Fruit fly (Drosophila melanogaster) whole organism, embryonic: ENCODE results near the gene Csk.

Experiments
- Atf6 ChIP-seq: fragments of 200-800 bp; sonication (Bioruptor generic); IDR thresholded peaks from 2 replicates; pipeline ENCODE4 v1.3.6; 2022; ENCODE audit warnings: missing biosample characterization, missing genetic modification characterization
- BEAF-32 ChIP-seq: fragments of 200-800 bp; sonication (Bioruptor generic); optimal IDR thresholded peaks from 3 replicates; lab custom pipeline; 2017; ENCODE audit warnings: missing biosample characterization, missing genetic modification characterization, mild to moderate bottlenecking, moderate library complexity, missing genetic modification reagents
- Bgb ChIP-seq: fragments of 200-800 bp; sonication (Bioruptor generic); IDR thresholded peaks from 2 replicates; pipeline ENCODE4 v1.3.6; 2022; ENCODE audit warnings: missing biosample characterization, missing genetic modification characterization; ENCODE audit not compliant: partially characterized antibody
- CG10462 ChIP-seq: fragments of 200-800 bp; sonication (Bioruptor generic); optimal IDR thresholded peaks from 2 replicates; lab custom pipeline; 2016; ENCODE audit warnings: missing biosample characterization, missing genetic modification characterization
- CG12104 ChIP-seq: fragments of 200-800 bp; sonication (Bioruptor generic); optimal IDR thresholded peaks from 3 replicates; lab custom pipeline; 2016; ENCODE audit warnings: missing biosample characterization, missing genetic modification characterization
- CG12659 ChIP-seq: fragments of 200-800 bp; sonication (Bioruptor generic); optimal IDR thresholded peaks from 3 replicates; lab custom pipeline; 2017; ENCODE audit warnings: mild to moderate bottlenecking, missing biosample characterization, missing genetic modification reagents, missing genetic modification characterization
- CG13123 ChIP-seq: fragments of 200-800 bp; sonication (Bioruptor generic); optimal IDR thresholded peaks from 2 replicates; lab custom pipeline; 2016; ENCODE audit warnings: missing biosample characterization, missing genetic modification characterization
- CG13424 ChIP-seq: fragments of 200-800 bp; sonication (Bioruptor generic); optimal IDR thresholded peaks from 2 replicates; lab custom pipeline; 2019; ENCODE audit warnings: missing biosample characterization, mild to moderate bottlenecking, missing genetic modification characterization, moderate library complexity
- CG13624 ChIP-seq: fragments of 200-800 bp; sonication (Bioruptor generic); optimal IDR thresholded peaks from 2 replicates; lab custom pipeline; 2016; ENCODE audit warnings: missing biosample characterization, missing genetic modification characterization
- CG1647 ChIP-seq: fragments of 200-800 bp; sonication (Bioruptor generic); optimal IDR thresholded peaks from 3 replicates; lab custom pipeline; 2016; ENCODE audit warnings: missing biosample characterization, missing genetic modification characterization
- CG1792 ChIP-seq: fragments of 200-800 bp; sonication (Bioruptor generic); optimal IDR thresholded peaks from 2 replicates; lab custom pipeline; 2016; ENCODE audit warnings: missing biosample characterization, missing genetic modification characterization
- CG33213 ChIP-seq: fragments of 200-800 bp; sonication (Bioruptor generic); optimal IDR thresholded peaks from 3 replicates; lab custom pipeline; 2016; ENCODE audit warnings: missing biosample characterization, missing genetic modification characterization
- CG6689 ChIP-seq: fragments of 200-800 bp; sonication (Bioruptor generic); IDR thresholded peaks from 2 replicates; pipeline ENCODE4 v1.3.6; 2022; ENCODE audit warnings: missing biosample characterization, missing genetic modification characterization
- CG7271 ChIP-seq: fragments of 200-800 bp; sonication (Bioruptor generic); optimal IDR thresholded peaks from 2 replicates; lab custom pipeline; 2018; ENCODE audit warnings: missing biosample characterization, mild to moderate bottlenecking, missing genetic modification characterization, moderate library complexity
- CG7987 ChIP-seq: fragments of 200-800 bp; sonication (Bioruptor generic); optimal IDR thresholded peaks from 2 replicates; lab custom pipeline; 2018; ENCODE audit warnings: missing biosample characterization, mild to moderate bottlenecking, missing genetic modification characterization, moderate library complexity
- CG8388 ChIP-seq: fragments of 200-800 bp; sonication (Bioruptor generic); optimal IDR thresholded peaks from 2 replicates; lab custom pipeline; 2019; ENCODE audit warnings: missing biosample characterization, mild to moderate bottlenecking, missing genetic modification characterization, moderate library complexity
- CrebB ChIP-seq: fragments of 200-800 bp; sonication (Bioruptor generic); optimal IDR thresholded peaks from 3 replicates; lab custom pipeline; 2018; ENCODE audit warnings: missing biosample characterization, mild to moderate bottlenecking, missing genetic modification characterization
- Doc2 ChIP-seq: fragments of 200-800 bp; sonication (Bioruptor generic); IDR thresholded peaks from 2 replicates; pipeline ENCODE4 v1.3.6; 2022; ENCODE audit warnings: missing biosample characterization, missing genetic modification characterization
- Dp ChIP-seq: fragments of 200-800 bp; sonication (Bioruptor generic); optimal IDR thresholded peaks from 2 replicates; lab custom pipeline; 2018; ENCODE audit warnings: missing biosample characterization, mild to moderate bottlenecking, missing genetic modification characterization, moderate library complexity
- Gug ChIP-seq: fragments of 200-800 bp; sonication (Bioruptor generic); IDR thresholded peaks from 4 replicates; pipeline ENCODE4 v1.3.6; 2022; ENCODE audit warnings: missing biosample characterization, missing genetic modification characterization
- Hmx ChIP-seq: fragments of 200-800 bp; sonication (Bioruptor generic); optimal IDR thresholded peaks from 2 replicates; lab custom pipeline; 2016; ENCODE audit warnings: missing biosample characterization, missing genetic modification characterization
- Hr39 ChIP-seq: fragments of >200 bp; optimal IDR thresholded peaks from 2 replicates; lab custom pipeline; 2017
- Jarid2 ChIP-seq: fragments of 200-800 bp; sonication (Bioruptor generic); optimal IDR thresholded peaks from 3 replicates; lab custom pipeline; 2017; ENCODE audit warnings: mild to moderate bottlenecking, missing biosample characterization, missing genetic modification reagents, missing genetic modification characterization
- MBD-R2 ChIP-seq: fragments of 200-800 bp; sonication (Bioruptor generic); IDR thresholded peaks from 2 replicates; pipeline ENCODE4 v1.3.6; 2022; ENCODE audit warnings: missing biosample characterization, missing genetic modification characterization
- Med ChIP-seq: fragments of 200-800 bp; sonication (Bioruptor generic); peaks from one replicate; lab custom pipeline; 2016; ENCODE audit warnings: missing biosample characterization, missing genetic modification characterization, mild to moderate bottlenecking, inconsistent platforms, moderate library complexity
- Nf-YA ChIP-seq: fragments of 200-800 bp; sonication (Bioruptor generic); IDR thresholded peaks from 2 replicates; pipeline ENCODE4 v1.3.6; 2022; ENCODE audit warnings: missing biosample characterization, missing genetic modification characterization
- Ptx1 ChIP-seq: fragments of 200-800 bp; sonication (Bioruptor generic); IDR thresholded peaks from 2 replicates; pipeline ENCODE4 v1.3.6; 2022; ENCODE audit warnings: missing biosample characterization, missing genetic modification characterization
- Side ChIP-seq: fragments of 200-800 bp; sonication (Bioruptor generic); optimal IDR thresholded peaks from 2 replicates; lab custom pipeline; 2016; ENCODE audit warnings: missing biosample characterization, missing genetic modification characterization
- Trl ChIP-seq, 3 experiments: fragments of >200 bp in 2 of 3; fragments of 200-800 bp in 1 of 3; sonication (Bioruptor generic) in 1 of 3; optimal IDR thresholded peaks; 2 replicates in 1 of 3; 3 replicates in 2 of 3; lab custom pipeline; 2016 to 2017; ENCODE audit warnings: missing biosample characterization in 1 of 3, missing genetic modification characterization in 1 of 3
- ac ChIP-seq: fragments of 200-800 bp; sonication (Bioruptor generic); optimal IDR thresholded peaks from 3 replicates; lab custom pipeline; 2017; ENCODE audit warnings: missing biosample characterization, mild to moderate bottlenecking, missing genetic modification characterization
- bcd ChIP-seq: fragments of 200-800 bp; sonication (Bioruptor generic); optimal IDR thresholded peaks from 2 replicates; lab custom pipeline; 2017; ENCODE audit warnings: missing biosample characterization, mild to moderate bottlenecking, missing genetic modification characterization
- bsh ChIP-seq, 2 experiments: fragments of 200-800 bp; sonication (Bioruptor generic); optimal IDR thresholded peaks; 2 replicates each; lab custom pipeline; 2017 to 2018; ENCODE audit warnings: mild to moderate bottlenecking in 2 of 2, missing biosample characterization in 2 of 2, missing genetic modification characterization in 2 of 2, moderate library complexity in 1 of 2
- dmrt11E ChIP-seq: fragments of 200-800 bp; sonication (Bioruptor generic); optimal IDR thresholded peaks from 3 replicates; lab custom pipeline; 2018; ENCODE audit warnings: missing biosample characterization, mild to moderate bottlenecking, missing genetic modification characterization, moderate library complexity
- dmrt99B ChIP-seq: fragments of 200-800 bp; sonication (Bioruptor generic); optimal IDR thresholded peaks from 2 replicates; lab custom pipeline; 2018; ENCODE audit warnings: missing biosample characterization, mild to moderate bottlenecking, missing genetic modification characterization, moderate library complexity
- ewg ChIP-seq: fragments of 200-800 bp; sonication (Bioruptor generic); optimal IDR thresholded peaks from 3 replicates; lab custom pipeline; 2017; ENCODE audit warnings: mild to moderate bottlenecking, missing biosample characterization, missing genetic modification reagents, missing genetic modification characterization
- gfzf ChIP-seq: fragments of 200-800 bp; sonication (Bioruptor generic); optimal IDR thresholded peaks from 2 replicates; lab custom pipeline; 2016; ENCODE audit warnings: missing biosample characterization, mild to moderate bottlenecking, missing genetic modification characterization, moderate library complexity
- gsb ChIP-seq: fragments of 200-800 bp; sonication (Bioruptor generic); IDR thresholded peaks from 2 replicates; pipeline ENCODE4 v1.3.6; 2022; ENCODE audit warnings: missing biosample characterization, missing genetic modification characterization
- hb ChIP-seq: fragments of 200-800 bp; sonication (Bioruptor generic); IDR thresholded peaks from 3 replicates; pipeline ENCODE4 v1.3.6; 2022; ENCODE audit warnings: missing biosample characterization, missing genetic modification characterization; ENCODE audit not compliant: partially characterized antibody
- hkb ChIP-seq, 2 experiments: fragments of 200-800 bp in 1 of 2; fragments of >200 bp in 1 of 2; sonication (Bioruptor generic) in 1 of 2; IDR thresholded peaks in 1 of 2; optimal IDR thresholded peaks in 1 of 2; 2 replicates each; pipeline versions ENCODE4 v1.3.6 to Lab custom; 2017 to 2022; ENCODE audit warnings: missing biosample characterization in 1 of 2, missing genetic modification characterization in 1 of 2
- ind ChIP-seq: fragments of 200-800 bp; sonication (Bioruptor generic); optimal IDR thresholded peaks from 3 replicates; lab custom pipeline; 2016; ENCODE audit warnings: missing biosample characterization, missing genetic modification characterization
- inv ChIP-seq: fragments of 200-800 bp; sonication (Bioruptor generic); IDR thresholded peaks from 2 replicates; pipeline ENCODE4 v1.3.6; 2022; ENCODE audit warnings: missing biosample characterization, missing genetic modification characterization; ENCODE audit not compliant: partially characterized antibody
- jing ChIP-seq: fragments of 200-800 bp; sonication (Bioruptor generic); optimal IDR thresholded peaks from 2 replicates; lab custom pipeline; 2018; ENCODE audit warnings: missing biosample characterization, mild to moderate bottlenecking, missing genetic modification characterization
- pnt ChIP-seq: fragments of 200-800 bp; sonication (Bioruptor generic); optimal IDR thresholded peaks from 3 replicates; lab custom pipeline; 2016; ENCODE audit warnings: missing biosample characterization, missing genetic modification characterization
- row ChIP-seq: fragments of 200-800 bp; sonication (Bioruptor generic); IDR thresholded peaks from 3 replicates; pipeline ENCODE4 v1.3.6; 2022; ENCODE audit warnings: missing biosample characterization, missing genetic modification characterization
- run ChIP-seq: fragments of 200-800 bp; sonication (Bioruptor generic); optimal IDR thresholded peaks from 3 replicates; lab custom pipeline; 2018; ENCODE audit warnings: missing biosample characterization, mild to moderate bottlenecking, missing genetic modification characterization
- stc ChIP-seq: fragments of 200-800 bp; sonication (Bioruptor generic); IDR thresholded peaks from 2 replicates; pipeline ENCODE4 v1.3.6; 2022; ENCODE audit warnings: missing biosample characterization, missing genetic modification characterization
- sug ChIP-seq: fragments of 200-800 bp; optimal IDR thresholded peaks from 2 replicates; lab custom pipeline; 2019; ENCODE audit warnings: missing biosample characterization, mild to moderate bottlenecking, missing genetic modification characterization, moderate library complexity
- tgo ChIP-seq: fragments of 200-800 bp; sonication (Bioruptor generic); IDR thresholded peaks from 3 replicates; pipeline ENCODE4 v1.3.6; 2022; ENCODE audit warnings: missing biosample characterization, missing genetic modification characterization

Gene Csk

DNA sequence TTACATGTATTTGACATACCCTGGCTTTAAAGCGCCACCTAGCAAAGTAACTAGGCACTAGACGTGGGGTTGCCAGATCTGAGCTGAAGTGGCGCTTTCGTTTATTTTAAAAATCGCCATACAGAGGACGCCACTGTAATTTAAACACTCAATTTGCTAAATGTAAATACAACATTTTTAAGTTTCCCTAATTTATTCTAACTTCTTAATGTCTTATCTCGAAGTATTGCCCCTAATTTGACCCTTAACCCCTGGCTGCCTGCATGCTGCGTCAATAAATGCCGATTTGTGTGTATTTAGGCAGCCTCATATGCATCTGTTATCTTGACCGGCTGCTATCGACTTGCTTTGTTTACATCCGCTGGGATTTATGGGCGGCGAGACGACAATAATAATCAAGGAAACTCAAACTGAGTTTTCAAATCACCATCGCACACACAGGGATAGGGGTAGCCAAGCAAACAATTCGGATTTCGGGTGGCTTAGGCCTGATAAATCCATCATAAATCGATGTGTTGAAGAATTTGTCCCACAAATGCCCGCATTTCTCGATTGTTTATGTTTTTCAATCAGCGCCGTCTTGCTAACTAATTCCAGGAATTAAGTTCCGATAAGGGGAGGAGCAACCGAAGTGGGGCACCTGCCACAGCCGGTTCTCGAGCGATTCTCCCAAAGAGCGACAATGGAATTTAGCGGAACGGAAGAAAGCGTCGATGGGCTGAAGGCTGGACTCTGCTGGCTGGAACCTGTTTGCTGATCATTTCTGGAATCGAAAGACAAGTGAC lies 37.1 kb downstream of the Csk start (continued):
- TF ChIP-seq CG7271 (tag; lab: Kevin White, UChicago) (no peak), CG6689 (GFP tag; lab: Robert Waterston, UW) (0 out of 2 replicates have a peak, but pooled peaks have one; percentile 37), Ptx1 (peak; percentile 82), bsh (GFP tag; optimal IDR thresholded peaks at IDR 0.05; lab: Kevin White, UChicago) (peak in 1 of 2 experiments; percentile 54), BEAF-32 (GFP tag; lab: Kevin White, UChicago) (peak; percentile 16), pnt (GFP tag; lab: Kevin White, UChicago) (no peak), Doc2 (no peak), CG33213 (GFP tag; lab: Kevin White, UChicago) (peak; percentile 84), row (GFP tag; lab: Robert Waterston, UW) (peak; percentile 42; the same call in 2 of the 3 replicates), run (tag; lab: Kevin White, UChicago) (no peak), Side (peak; percentile 14), ac (peak; percentile 41), CG7987 (GFP tag; lab: Kevin White, UChicago) (peak; percentile 48), MBD-R2 (GFP tag; lab: Robert Waterston, UW) (no peak), gfzf (GFP tag; lab: Kevin White, UChicago) (peak; percentile 3), inv (GFP tag; lab: Robert Waterston, UW) (peak; percentile 40; the same call in 1 of the 2 replicates), ewg (GFP tag; lab: Kevin White, UChicago) (peak; percentile 5), Atf6 (GFP tag; lab: Robert Waterston, UW) (no peak), bcd (GFP tag; lab: Kevin White, UChicago) (peak; percentile 65), hkb (optimal IDR thresholded peaks at IDR 0.05; lab: Kevin White, UChicago) (peak; percentile 64), hkb (GFP tag; IDR thresholded peaks at IDR 0.05; lab: Robert Waterston, UW) (no peak), CG12104 (GFP tag; lab: Kevin White, UChicago) (peak; percentile 14), Trl (optimal IDR thresholded peaks at IDR 0.05; lab: Kevin White, UChicago) (no peak), Trl (GFP tag; optimal IDR thresholded peaks at IDR 0.05; lab: Kevin White, UChicago) (peak; percentile 39), jing (GFP tag; lab: Kevin White, UChicago) (no peak), CG13123 (GFP tag; lab: Kevin White, UChicago) (peak; percentile 27), tgo (GFP tag; lab: Robert Waterston, UW) (peak; percentile 65), CG12659 (GFP tag; lab: Kevin White, UChicago) (peak; percentile 43), dmrt11E (tag; lab: Kevin White, UChicago) (peak; percentile 61), Bgb (GFP tag; lab: Robert Waterston, UW) (peak; percentile 84), Hmx (no peak), Gug (GFP tag; lab: Robert Waterston, UW) (peak; percentile 74), Hr39 (no peak), stc (GFP tag; lab: Robert Waterston, UW) (peak; percentile 9; the same call in 1 of the 2 replicates), CG1647 (GFP tag; lab: Kevin White, UChicago) (peak; percentile 69), ind (GFP tag; lab: Kevin White, UChicago) (peak; percentile 21), CG13424 (tag; lab: Kevin White, UChicago) (peak; percentile 44), Dp (peak; percentile 85), dmrt99B (tag; lab: Kevin White, UChicago) (peak; percentile 46), CG10462 (GFP tag; lab: Kevin White, UChicago) (peak; percentile 43), CG1792 (no peak), CG8388 (GFP tag; lab: Kevin White, UChicago) (no peak), CrebB (tag; lab: Kevin White, UChicago) (no peak), sug (tag; lab: Kevin White, UChicago) (peak; percentile 64), Jarid2 (peak; percentile 23), Med (GFP tag; lab: Kevin White, UChicago) (peak; percentile 97), hb (GFP tag; lab: Robert Waterston, UW) (no peak), gsb (GFP tag; lab: Robert Waterston, UW) (no peak), Nf-YA (GFP tag; lab: Robert Waterston, UW) (peak; percentile 45; the same call in 1 of the 2 replicates), CG13624 (GFP tag; lab: Kevin White, UChicago) (peak; percentile 63)
